Fruit fly (Drosophila melanogaster) ovary, adult (tissue): Measurements from ENCODE around the gene jvl.
A peak's percentile ranks its signal among the peaks of the same experiment; 100 is the strongest.

ENCODE experiments used
- CG17801 ChIP-seq: fragments of 200-800 bp; optimal IDR thresholded peaks from 2 replicates; lab custom pipeline; 2019; ENCODE audit warnings: missing biosample characterization, mild to moderate bottlenecking, missing genetic modification characterization, moderate library complexity; ENCODE audit not compliant: partially characterized antibody

Gene jvl

dm6 chr3R:14721942-14722939 lies 19.1 kb upstream of the jvl start:
- TF ChIP-seq CG17801, result no peak

dm6 chr3R:14723355-14723670 lies 18.1 kb upstream of the jvl start:
- no peak for TF ChIP-seq CG17801

- peak; percentile 42 for TF ChIP-seq CG17801
Observed at dm6 chr3R:14723671-14724500, 17.5 kb upstream of the jvl start, which contains the start of gene kibra. Gene kibra (minus strand): TSS chr3R:14724261.

dm6 chr3R:14724501-14724859 lies 16.9 kb upstream of the jvl start:
- TF ChIP-seq CG17801, result no peak

dm6 chr3R:14728713-14729685 lies 12.4 kb upstream of the jvl start:
- TF ChIP-seq CG17801, result peak; percentile 67

dm6 chr3R:14729686-14730493 lies 11.5 kb upstream of the jvl start:
- TF ChIP-seq CG17801, result peak; percentile 15

dm6 chr3R:14730595-14730994 lies 10.8 kb upstream of the jvl start:
- TF ChIP-seq CG17801, result no peak

dm6 chr3R:14731061-14731780 lies 10.2 kb upstream of the jvl start, which contains the start of gene CG7530:
Gene CG7530 (minus strand): TSS chr3R:14731509.
- peak; percentile 48 for TF ChIP-seq CG17801

- TF ChIP-seq CG17801, result no peak
Observed at dm6 chr3R:14731781-14732100, 9.6 kb upstream of the jvl start.

dm6 chr3R:14733425-14733824 lies 8.0 kb upstream of the jvl start:
- no peak for TF ChIP-seq CG17801

dm6 chr3R:14733937-14734336 lies 7.4 kb upstream of the jvl start:
- TF ChIP-seq CG17801, result no peak

dm6 chr3R:14734623-14735392 lies 6.6 kb upstream of the jvl start:
- TF ChIP-seq CG17801, result no peak

dm6 chr3R:14736001-14736400 lies 5.4 kb upstream of the jvl start:
- TF ChIP-seq CG17801, result no peak

dm6 chr3R:14736674-14737073 lies 4.7 kb upstream of the jvl start:
- peak; percentile 75 for TF ChIP-seq CG17801
